Worm (Caenorhabditis elegans): Measurements from ENCODE around the gene stdh-1.

Gene stdh-1

DNA sequence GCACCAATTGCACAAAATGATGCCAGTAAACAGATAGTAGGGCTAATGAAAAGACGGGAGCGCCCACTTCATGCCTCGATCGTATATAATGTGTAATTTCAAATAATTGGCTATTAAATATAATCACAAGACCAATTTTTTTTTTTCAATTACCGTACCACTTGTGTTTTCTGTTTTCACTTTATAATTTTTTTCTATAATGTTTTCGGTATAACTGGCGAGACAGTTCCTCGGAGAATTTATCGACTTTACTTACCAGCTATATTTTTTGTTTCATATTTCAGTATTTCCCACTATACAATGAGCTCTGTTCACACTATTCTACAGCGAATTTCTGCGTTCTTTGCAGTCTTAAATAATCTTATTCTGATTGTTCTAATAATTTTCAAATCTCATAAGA, 9.9 kb downstream of the stdh-1 start, which contains the start of gene str-252:
str-252 (plus strand) TSS at position 301 of the 400 bp plus-strand sequence.
- TF ChIP-seq ceh-8 (GFP tag; optimal IDR thresholded peaks at IDR 0.05), result no peak
- TF ChIP-seq Y116A8C.19 (tag; optimal IDR thresholded peaks at IDR 0.05; ENCODE audit: borderline replicate concordance), result no peak
- no peak for TF ChIP-seq lin-13 (GFP tag; optimal IDR thresholded peaks at IDR 0.05)
- no peak for TF ChIP-seq lin-35 (GFP tag; optimal IDR thresholded peaks at IDR 0.05)
- no peak for TF ChIP-seq nhr-84 (tag; optimal IDR thresholded peaks at IDR 0.05)

DNA sequence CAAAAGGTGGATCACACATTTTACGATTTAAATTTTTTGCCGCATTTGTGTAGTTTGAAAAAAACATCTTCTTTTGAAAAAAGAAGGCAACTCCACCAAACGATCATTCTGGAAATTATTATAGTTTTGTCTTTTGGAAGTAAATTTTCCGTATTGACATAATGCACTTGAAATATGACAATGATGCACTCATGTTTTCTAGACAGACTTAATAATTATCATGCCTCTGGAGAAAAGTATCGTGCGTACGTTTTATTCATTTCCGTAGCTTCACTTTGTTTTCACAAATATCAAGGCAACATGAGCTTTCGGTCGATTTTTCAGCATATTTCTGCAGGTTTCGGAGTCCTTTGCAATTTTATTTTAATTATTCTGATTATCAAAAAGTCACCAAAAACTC, 12.0 kb downstream of the stdh-1 start, which contains the start of gene str-250:
str-250 (plus strand) TSS at position 301 of the 400 bp plus-strand sequence.
- TF ChIP-seq snpc-4 (tag; optimal IDR thresholded peaks at IDR 0.05) (no peak), lin-39 (tag; optimal IDR thresholded peaks at IDR 0.05) (no peak), C16A3.4 (tag; optimal IDR thresholded peaks at IDR 0.05) (no peak), F16B12.6 (tag; optimal IDR thresholded peaks at IDR 0.05) (no peak), hlh-4 (tag; optimal IDR thresholded peaks at IDR 0.05) (no peak), jun-1 (tag; optimal IDR thresholded peaks at IDR 0.05) (no peak), lir-3 (tag; optimal IDR thresholded peaks at IDR 0.05; ENCODE audit: poor library complexity) (no peak), hpl-2 (GFP tag; optimal IDR thresholded peaks at IDR 0.05) (no peak), tbx-2 (tag; optimal IDR thresholded peaks at IDR 0.05) (no peak), unc-98 (GFP tag; IDR thresholded peaks at IDR 0.05) (no peak), elt-3 (tag; optimal IDR thresholded peaks at IDR 0.05) (no peak), xbp-1 (tag; optimal IDR thresholded peaks at IDR 0.05) (no peak), fkh-8 (tag; optimal IDR thresholded peaks at IDR 0.05) (no peak), pax-3 (tag; optimal IDR thresholded peaks at IDR 0.05) (no peak), snu-23 (GFP tag; optimal IDR thresholded peaks at IDR 0.05) (no peak), skn-1 (tag; optimal IDR thresholded peaks at IDR 0.05) (no peak), nhr-77 (tag; optimal IDR thresholded peaks at IDR 0.05) (no peak), nhr-76 (tag; optimal IDR thresholded peaks at IDR 0.05) (no peak), lin-13 (GFP tag; optimal IDR thresholded peaks at IDR 0.05) (no peak), ceh-90 (tag; optimal IDR thresholded peaks at IDR 0.05) (no peak)

- TF ChIP-seq zip-4 (GFP tag; optimal IDR thresholded peaks at IDR 0.05) (no peak), nhr-77 (tag; optimal IDR thresholded peaks at IDR 0.05) (no peak), ceh-8 (GFP tag; optimal IDR thresholded peaks at IDR 0.05) (no peak), ets-5 (GFP tag; IDR thresholded peaks at IDR 0.05) (no peak), vab-15 (tag; optimal IDR thresholded peaks at IDR 0.05) (no peak), F16B12.6 (tag; optimal IDR thresholded peaks at IDR 0.05) (no peak), nhr-28 (tag; optimal IDR thresholded peaks at IDR 0.05) (no peak), lsy-2 (tag; optimal IDR thresholded peaks at IDR 0.05) (no peak)
Observed at ce11 chrV:13920730-13921129, 14.4 kb downstream of the stdh-1 start, which contains the start of gene srx-42. Gene srx-42, plus strand, starts transcription at chrV:13921030.

DNA sequence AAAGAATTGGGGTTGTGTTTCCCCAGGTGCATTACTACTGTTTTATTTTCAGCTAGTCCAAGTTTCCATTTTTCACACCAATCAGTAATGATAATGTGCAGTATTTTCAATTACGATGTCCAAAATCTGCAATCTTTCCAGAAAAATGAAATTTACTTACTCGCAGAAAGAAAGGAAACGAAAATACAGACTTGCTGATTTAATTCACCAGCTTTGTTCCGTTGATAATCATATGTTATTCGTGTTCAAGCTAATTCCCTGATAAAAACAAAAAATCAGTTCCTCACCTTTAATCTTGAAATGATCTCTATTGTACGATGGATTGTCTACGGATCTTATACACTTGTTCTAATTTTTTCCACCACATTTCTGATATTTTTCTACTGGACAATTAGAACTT, 17.6 kb downstream of the stdh-1 start, which contains the start of gene srxa-11:
srxa-11 (plus strand) TSS at position 301 of the 400 bp plus-strand sequence.
- no peak for TF ChIP-seq tlp-1 (tag; optimal IDR thresholded peaks at IDR 0.05)
- TF ChIP-seq isw-1 (GFP tag; IDR thresholded peaks at IDR 0.05), result no peak
- no peak for TF ChIP-seq aly-2 (tag; optimal IDR thresholded peaks at IDR 0.05)
- TF ChIP-seq nhr-20 (tag; optimal IDR thresholded peaks at IDR 0.05), result no peak
- no peak for TF ChIP-seq xbp-1 (tag; optimal IDR thresholded peaks at IDR 0.05)
- TF ChIP-seq hlh-4 (tag; optimal IDR thresholded peaks at IDR 0.05), result no peak
- TF ChIP-seq irx-1 (tag; optimal IDR thresholded peaks at IDR 0.05), result no peak
- no peak for TF ChIP-seq vab-15 (tag; optimal IDR thresholded peaks at IDR 0.05)
- no peak for TF ChIP-seq alr-1 (tag; optimal IDR thresholded peaks at IDR 0.05; ENCODE audit: borderline replicate concordance)
- no peak for TF ChIP-seq fkh-8 (tag; optimal IDR thresholded peaks at IDR 0.05)
- no peak for TF ChIP-seq ztf-4 (tag; optimal IDR thresholded peaks at IDR 0.05)
- TF ChIP-seq nhr-12 (tag; optimal IDR thresholded peaks at IDR 0.05), result no peak
- no peak for TF ChIP-seq lsy-2 (tag; optimal IDR thresholded peaks at IDR 0.05)

All from whole organism, L1 larva.